Worm (Caenorhabditis elegans): ENCODE measurements around the gene glb-19.
"Not testable (repeated sequence)": the region's sequence is repeated elsewhere in the genome, so short reads cannot be mapped to it uniquely, and the experiment has no call there.

glb-19 gene

DNA sequence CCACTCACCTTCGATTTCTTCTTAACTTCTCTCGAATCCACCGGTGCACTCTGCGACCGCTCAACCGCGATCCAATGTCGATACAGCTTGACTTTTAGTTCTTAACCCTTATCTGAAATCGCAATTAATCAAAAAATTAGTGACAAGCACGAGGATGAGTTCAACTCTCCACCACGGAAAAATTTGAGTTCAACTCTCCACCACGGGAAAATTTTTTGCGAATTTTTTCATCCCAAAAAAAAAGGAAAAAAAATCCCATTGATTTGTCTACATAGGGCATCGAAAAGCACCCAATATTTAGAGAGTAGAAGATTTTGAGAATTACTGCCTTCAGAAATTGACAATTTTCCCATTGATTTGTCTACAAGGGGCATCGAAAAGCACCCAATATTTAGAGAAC lies at the start of gene glb-19:
Gene glb-19 (minus strand): TSS at position 101 of the 400 bp plus-strand sequence.
- not testable (repeated sequence) for TF ChIP-seq cnd-1 (tag; optimal IDR thresholded peaks at IDR 0.05); ham-2 (GFP tag; optimal IDR thresholded peaks at IDR 0.05); zip-8 (tag; optimal IDR thresholded peaks at IDR 0.05)

DNA sequence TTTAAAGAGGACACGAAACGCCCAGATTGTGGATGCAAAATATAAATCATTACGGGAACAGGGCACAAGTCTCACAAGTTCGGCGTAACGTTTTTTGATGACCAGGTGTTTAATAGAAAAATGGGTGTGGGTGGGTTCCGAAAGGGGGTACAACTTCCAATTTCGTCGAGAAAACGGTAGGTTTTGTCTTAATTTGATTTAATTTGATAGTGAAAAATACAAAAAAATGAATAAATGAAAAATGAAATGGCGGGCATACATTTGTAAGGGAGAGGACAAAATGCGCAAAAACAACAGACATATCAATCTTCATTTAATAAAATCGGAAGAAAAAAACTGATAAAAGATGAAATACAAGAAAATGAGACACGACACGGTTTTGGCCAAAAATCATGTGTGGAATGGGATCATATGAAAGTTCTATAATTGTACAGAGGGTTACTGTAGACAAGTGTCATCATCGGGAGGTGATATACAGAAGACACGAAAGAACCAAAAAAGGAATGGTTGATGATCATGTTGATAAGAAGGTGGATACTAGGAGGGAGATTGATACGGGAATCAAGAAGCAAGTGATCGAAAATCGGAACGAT lies 48.0 kb upstream of the glb-19 start:
- TF ChIP-seq ceh-83 (GFP tag; optimal IDR thresholded peaks at IDR 0.05) (no peak), mab-5 (tag; optimal IDR thresholded peaks at IDR 0.05) (no peak), mls-2 (tag; optimal IDR thresholded peaks at IDR 0.05) (no peak), zip-8 (tag; optimal IDR thresholded peaks at IDR 0.05) (no peak), nhr-28 (tag; optimal IDR thresholded peaks at IDR 0.05) (no peak), ceh-39 (tag; optimal IDR thresholded peaks at IDR 0.05) (no peak), ceh-43 (GFP tag; optimal IDR thresholded peaks at IDR 0.05) (no peak), elt-3 (tag; optimal IDR thresholded peaks at IDR 0.05) (no peak), blmp-1 (tag; optimal IDR thresholded peaks at IDR 0.05) (no peak), mep-1 (tag; optimal IDR thresholded peaks at IDR 0.05) (no peak), nhr-12 (tag; optimal IDR thresholded peaks at IDR 0.05) (no peak), bed-3 (GFP tag; optimal IDR thresholded peaks at IDR 0.05) (no peak), lin-32 (GFP tag; optimal IDR thresholded peaks at IDR 0.05) (no peak), drap-1 (GFP tag; optimal IDR thresholded peaks at IDR 0.05) (no peak), lsy-2 (tag; optimal IDR thresholded peaks at IDR 0.05) (no peak)

DNA sequence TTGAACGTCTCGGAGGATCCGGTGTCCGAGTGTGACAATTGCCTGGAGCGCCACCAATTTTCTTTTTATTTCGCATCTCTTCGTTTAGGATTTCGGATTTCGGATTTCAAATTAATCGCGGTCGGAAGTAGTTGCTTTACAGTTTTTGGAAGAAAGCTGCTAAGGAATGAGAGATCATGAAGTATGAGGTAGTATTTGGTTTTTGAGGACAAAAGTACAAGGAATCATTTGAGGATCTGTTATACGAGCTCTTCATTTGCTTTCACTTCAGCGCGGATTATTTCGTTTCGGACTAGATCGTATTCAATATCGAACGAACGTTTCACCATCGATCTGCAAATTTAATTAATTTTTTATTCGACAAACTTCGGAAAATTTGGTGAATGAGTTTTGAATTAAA lies 45.7 kb upstream of the glb-19 start, which contains the start of gene R102.11:
Gene R102.11 (minus strand): TSS at position 101 of the 400 bp plus-strand sequence.
- no peak for TF ChIP-seq mab-5 (tag; optimal IDR thresholded peaks at IDR 0.05)
- TF ChIP-seq mls-2 (tag; optimal IDR thresholded peaks at IDR 0.05) = no peak
- no peak for TF ChIP-seq M03D4.4 (tag; optimal IDR thresholded peaks at IDR 0.05)
- no peak for TF ChIP-seq zip-8 (tag; optimal IDR thresholded peaks at IDR 0.05)
- TF ChIP-seq elt-1 (tag; optimal IDR thresholded peaks at IDR 0.05; ENCODE audit: borderline replicate concordance, insufficient read depth) = no peak
- TF ChIP-seq lsy-2 (tag; optimal IDR thresholded peaks at IDR 0.05) = no peak
- TF ChIP-seq ceh-43 (GFP tag; optimal IDR thresholded peaks at IDR 0.05) = no peak
- TF ChIP-seq nhr-76 (tag; optimal IDR thresholded peaks at IDR 0.05) = no peak
- TF ChIP-seq sptf-1 (tag; optimal IDR thresholded peaks at IDR 0.05) = no peak

DNA sequence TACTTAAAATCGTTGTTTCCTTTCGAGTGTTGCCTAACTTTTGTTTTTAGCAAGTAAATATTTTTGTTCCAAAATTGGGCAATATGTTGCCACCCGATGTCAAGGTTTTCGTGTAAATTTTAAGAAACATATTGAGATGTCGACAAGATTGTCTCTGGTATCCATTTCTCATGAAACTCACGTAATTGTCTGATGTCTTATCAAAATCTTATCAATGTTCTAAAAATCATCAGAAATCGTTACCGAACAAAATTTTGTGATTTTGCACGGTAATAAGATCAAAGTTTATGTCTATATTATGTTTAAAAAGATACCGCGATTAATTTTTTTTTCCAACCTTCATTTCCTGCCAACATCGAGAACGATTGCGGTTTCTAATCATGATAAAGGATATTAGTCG lies 45.1 kb upstream of the glb-19 start:
- TF ChIP-seq lin-32 (GFP tag; optimal IDR thresholded peaks at IDR 0.05) (no peak), lsy-2 (tag; optimal IDR thresholded peaks at IDR 0.05) (no peak), tbx-8 (GFP tag; optimal IDR thresholded peaks at IDR 0.05) (no peak), hlh-1 (tag; optimal IDR thresholded peaks at IDR 0.05) (no peak), unc-62 (GFP tag; optimal IDR thresholded peaks at IDR 0.05) (no peak), pha-4 (tag; optimal IDR thresholded peaks at IDR 0.05) (no peak), sptf-1 (tag; optimal IDR thresholded peaks at IDR 0.05) (no peak)

DNA sequence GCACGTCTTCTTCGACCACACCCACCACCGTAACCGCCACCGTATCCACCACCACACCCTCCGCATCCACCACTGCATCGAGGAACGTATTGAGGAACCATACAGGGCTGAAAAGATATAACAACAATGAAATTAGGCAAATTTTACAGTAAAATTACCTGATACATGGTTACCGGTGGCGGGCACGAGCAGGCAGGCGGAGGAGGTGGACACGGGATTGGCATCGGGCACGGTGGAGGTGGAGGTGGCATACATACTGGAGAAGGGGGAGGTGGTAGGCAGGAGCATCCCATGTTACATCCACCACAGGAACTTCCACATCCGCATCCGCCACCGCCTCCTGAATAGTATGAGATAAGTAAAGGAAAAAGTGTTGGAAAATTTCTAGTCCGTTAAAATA lies 44.5 kb upstream of the glb-19 start:
- TF ChIP-seq bed-3 (GFP tag; optimal IDR thresholded peaks at IDR 0.05) (no peak), pha-4 (tag; optimal IDR thresholded peaks at IDR 0.05) (no peak), mls-2 (tag; optimal IDR thresholded peaks at IDR 0.05) (no peak), lin-13 (tag; optimal IDR thresholded peaks at IDR 0.05) (no peak)

DNA sequence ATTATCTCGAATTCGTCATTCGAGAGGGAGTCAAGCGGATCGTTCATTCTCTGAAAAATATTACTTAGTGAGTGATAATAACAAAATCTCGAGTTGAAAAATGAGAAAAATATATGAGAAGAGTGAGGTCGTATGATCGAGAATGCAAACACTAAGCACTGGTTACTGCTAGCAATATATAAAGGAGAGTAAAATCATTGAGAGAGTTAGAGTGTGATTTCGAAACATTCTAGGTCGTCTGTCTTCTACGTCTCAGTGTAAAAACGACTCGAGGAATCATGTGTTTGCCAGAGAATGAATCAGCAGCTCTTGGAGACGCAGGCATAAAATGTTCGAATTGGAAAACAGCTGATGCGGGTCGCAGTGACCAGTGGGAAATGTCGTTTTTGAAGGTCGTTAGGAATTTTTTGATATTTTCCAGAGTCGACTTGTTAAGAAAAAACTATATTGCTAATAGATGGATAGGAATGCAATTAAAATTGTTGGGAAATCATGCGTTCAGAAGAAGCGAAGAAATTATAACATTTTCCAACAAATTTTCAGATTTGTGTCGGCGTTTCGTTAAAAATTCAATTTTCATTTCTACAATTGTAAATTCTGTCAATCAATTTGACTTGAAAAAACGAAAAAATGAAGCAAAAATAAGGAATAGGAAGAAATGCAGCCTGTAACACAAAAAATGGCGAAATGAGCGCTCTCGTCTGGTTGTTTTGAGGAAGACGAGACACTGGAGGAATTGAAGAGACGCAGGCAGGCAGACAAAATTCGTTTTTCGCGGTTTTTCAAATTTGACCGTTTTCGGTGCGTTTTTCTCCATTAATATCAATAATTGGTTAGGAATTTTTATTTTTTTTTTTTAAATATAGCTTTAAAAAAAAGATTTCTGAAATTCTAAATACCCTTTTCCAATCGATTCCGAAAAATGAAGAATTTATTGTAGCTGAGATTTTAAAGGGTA lies 43.4 kb upstream of the glb-19 start, which contains the start of gene allo-1:
Gene allo-1 (minus strand): TSS at position 51 of the 958 bp plus-strand sequence.
- TF ChIP-seq nhr-12 (tag; optimal IDR thresholded peaks at IDR 0.05) (no peak), ceh-83 (GFP tag; optimal IDR thresholded peaks at IDR 0.05) (no peak), hlh-1 (tag; optimal IDR thresholded peaks at IDR 0.05) (peak; percentile 95), lsy-2 (tag; optimal IDR thresholded peaks at IDR 0.05) (peak; percentile 10)
